Worm (Caenorhabditis elegans): ENCODE data around the gene F55G7.5.

F55G7.5 gene

ce11 chrX:11941951-11942350, 3.2 kb upstream of the F55G7.5 start, which contains the start of gene F55G7.3:
TSS of gene F55G7.3 (minus strand) at chrX:11942051.
- TF ChIP-seq pha-4 (tag; optimal IDR thresholded peaks at IDR 0.05) (no peak), egl-5 (tag; optimal IDR thresholded peaks at IDR 0.05) (no peak), nhr-25 (tag; optimal IDR thresholded peaks at IDR 0.05) (no peak), ceh-82 (tag; optimal IDR thresholded peaks at IDR 0.05) (no peak), nhr-77 (tag; optimal IDR thresholded peaks at IDR 0.05) (no peak), elt-1 (tag; optimal IDR thresholded peaks at IDR 0.05) (no peak), elt-2 (tag; optimal IDR thresholded peaks at IDR 0.05) (no peak), nhr-76 (tag; optimal IDR thresholded peaks at IDR 0.05) (no peak), ztf-11 (tag; optimal IDR thresholded peaks at IDR 0.05) (no peak), sea-2 (GFP tag; optimal IDR thresholded peaks at IDR 0.05) (no peak), ceh-28 (tag; optimal IDR thresholded peaks at IDR 0.05) (no peak), lsy-12 (tag; optimal IDR thresholded peaks at IDR 0.05) (no peak), nhr-12 (tag; optimal IDR thresholded peaks at IDR 0.05) (no peak), skn-1 (tag; optimal IDR thresholded peaks at IDR 0.05) (no peak), nhr-11 (tag; optimal IDR thresholded peaks at IDR 0.05) (no peak), ZK546.5 (tag; optimal IDR thresholded peaks at IDR 0.05) (no peak), pqm-1 (tag; optimal IDR thresholded peaks at IDR 0.05) (no peak), ceh-16 (tag; optimal IDR thresholded peaks at IDR 0.05) (no peak)

DNA sequence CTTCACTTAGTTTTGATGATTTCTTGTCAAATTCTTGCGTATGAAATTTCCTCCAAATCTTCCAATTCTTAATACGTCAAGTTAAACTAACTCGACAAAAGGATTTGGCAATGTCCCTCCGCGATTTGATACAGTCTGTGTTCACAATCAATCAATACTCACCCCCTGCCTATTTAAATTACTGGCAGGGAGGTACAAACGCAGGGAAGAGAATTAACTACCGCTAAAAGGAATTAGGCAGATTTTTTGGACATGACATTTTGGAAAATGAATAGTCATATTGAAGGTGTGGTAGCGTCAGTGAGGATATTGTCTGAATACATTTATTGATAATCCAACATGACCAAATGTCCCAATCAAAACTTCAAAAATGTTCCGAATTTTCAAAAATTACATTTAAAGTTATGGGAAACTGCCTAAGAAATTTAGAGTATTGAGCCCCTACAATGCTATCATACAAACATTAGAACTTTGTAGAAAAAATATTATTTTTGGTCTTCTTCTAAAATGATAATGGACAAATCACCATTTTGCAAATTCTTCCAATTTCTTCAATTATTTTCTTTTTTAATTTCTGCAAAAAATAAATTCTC, 1.3 kb downstream of the F55G7.5 start:
- TF ChIP-seq jun-1 (tag; optimal IDR thresholded peaks at IDR 0.05) (peak; percentile 100), tbx-2 (tag; optimal IDR thresholded peaks at IDR 0.05) (peak; percentile 98), nfya-1 (tag; optimal IDR thresholded peaks at IDR 0.05; ENCODE audit: insufficient read depth) (no peak), hmg-11 (tag; optimal IDR thresholded peaks at IDR 0.05) (peak; percentile 97), skn-1 (tag; optimal IDR thresholded peaks at IDR 0.05) (peak; percentile 97), lin-39 (tag; optimal IDR thresholded peaks at IDR 0.05) (peak; percentile 98), pqm-1 (tag; optimal IDR thresholded peaks at IDR 0.05) (peak; percentile 91), ceh-28 (tag; optimal IDR thresholded peaks at IDR 0.05) (peak; percentile 100), nhr-67 (tag; optimal IDR thresholded peaks at IDR 0.05) (peak; percentile 59), nhr-77 (tag; optimal IDR thresholded peaks at IDR 0.05) (peak; percentile 98), ceh-82 (tag; optimal IDR thresholded peaks at IDR 0.05) (peak; percentile 98), fos-1 (tag; optimal IDR thresholded peaks at IDR 0.05) (peak; percentile 94), fkh-2 (tag; optimal IDR thresholded peaks at IDR 0.05) (peak; percentile 92), eor-1 (tag; optimal IDR thresholded peaks at IDR 0.05) (peak in 1 of 2 experiments; percentile 82), nhr-76 (tag; optimal IDR thresholded peaks at IDR 0.05) (peak; percentile 88), lsy-12 (tag; optimal IDR thresholded peaks at IDR 0.05) (peak; percentile 95), unc-62 (GFP tag; optimal IDR thresholded peaks at IDR 0.05) (peak; percentile 95), egl-27 (tag; optimal IDR thresholded peaks at IDR 0.05) (peak; percentile 95), ceh-9 (tag; optimal IDR thresholded peaks at IDR 0.05) (no peak), snpc-4 (tag; optimal IDR thresholded peaks at IDR 0.05) (peak; percentile 95), sea-2 (GFP tag; optimal IDR thresholded peaks at IDR 0.05) (no peak), unc-39 (tag; optimal IDR thresholded peaks at IDR 0.05) (peak; percentile 76), aly-2 (tag; optimal IDR thresholded peaks at IDR 0.05) (peak; percentile 94), pha-4 (tag; optimal IDR thresholded peaks at IDR 0.05) (peak; percentile 99), elt-3 (tag; optimal IDR thresholded peaks at IDR 0.05) (peak; percentile 81 to 99 (median 96)), nhr-12 (tag; optimal IDR thresholded peaks at IDR 0.05) (peak; percentile 30), R02D3.7 (tag; optimal IDR thresholded peaks at IDR 0.05) (peak; percentile 92), ztf-4 (tag; optimal IDR thresholded peaks at IDR 0.05) (peak; percentile 86), ama-1 (optimal IDR thresholded peaks at IDR 0.05) (no peak), nhr-25 (tag; optimal IDR thresholded peaks at IDR 0.05) (peak; percentile 98), egl-5 (tag; optimal IDR thresholded peaks at IDR 0.05) (peak; percentile 95), mml-1 (tag; optimal IDR thresholded peaks at IDR 0.05) (no peak), daf-12 (tag; optimal IDR thresholded peaks at IDR 0.05) (peak; percentile 81), zag-1 (tag; optimal IDR thresholded peaks at IDR 0.05) (peak; percentile 90), ztf-11 (tag; optimal IDR thresholded peaks at IDR 0.05) (peak; percentile 59), nhr-28 (tag; optimal IDR thresholded peaks at IDR 0.05) (peak; percentile 93), ZK546.5 (tag; optimal IDR thresholded peaks at IDR 0.05) (peak; percentile 70), ceh-16 (tag; optimal IDR thresholded peaks at IDR 0.05) (peak; percentile 84), nhr-237 (tag; optimal IDR thresholded peaks at IDR 0.05) (peak; percentile 78), lin-15B (tag; optimal IDR thresholded peaks at IDR 0.05) (peak; percentile 43), nhr-11 (tag; optimal IDR thresholded peaks at IDR 0.05) (peak; percentile 97), mdl-1 (tag; optimal IDR thresholded peaks at IDR 0.05) (peak; percentile 53), elt-1 (tag; optimal IDR thresholded peaks at IDR 0.05) (peak; percentile 75), fkh-10 (GFP tag; optimal IDR thresholded peaks at IDR 0.05) (peak; percentile 98), elt-2 (tag; optimal IDR thresholded peaks at IDR 0.05) (peak; percentile 86), nhr-43 (tag; optimal IDR thresholded peaks at IDR 0.05; ENCODE audit: poor library complexity, severe bottlenecking) (peak; percentile 99), nhr-23 (tag; optimal IDR thresholded peaks at IDR 0.05) (peak; percentile 99)
